Worm (Caenorhabditis elegans) whole organism, young adult: ENCODE data around the gene F11G11.5.

Experiments
- ceh-91 ChIP-seq: fragments of 200-800 bp; sonication (Bioruptor generic); IDR thresholded peaks from 2 replicates; pipeline ENCODE4 v1.3.6; 2022; ENCODE audit warnings: missing genetic modification reagents, missing genetic modification characterization, missing compliant biosample characterization
- egl-44 ChIP-seq: fragments of 200-800 bp; sonication (Bioruptor generic); IDR thresholded peaks from 2 replicates; pipeline ENCODE4 v1.3.6; 2022; ENCODE audit warnings: missing genetic modification reagents, missing genetic modification characterization, missing compliant biosample characterization
- ets-4 ChIP-seq: fragments of 200-800 bp; sonication (Bioruptor generic); optimal IDR thresholded peaks from 2 replicates; lab custom pipeline; 2018; ENCODE audit warnings: mild to moderate bottlenecking, missing genetic modification characterization, missing compliant biosample characterization
- lin-54 ChIP-seq: fragments of 200-800 bp; sonication (Bioruptor generic); optimal IDR thresholded peaks from 2 replicates; lab custom pipeline; 2018; ENCODE audit warnings: mild to moderate bottlenecking, missing genetic modification characterization, missing compliant biosample characterization
- pha-4 ChIP-seq: fragments of 150-350 bp; sonication (generic microtip); optimal IDR thresholded peaks from 2 replicates; lab custom pipeline; 2014; ENCODE audit warnings: missing biosample characterization, missing genetic modification reagents, missing genetic modification characterization
- rec-8 ChIP-seq, 2 experiments: sonication (generic microtip); optimal IDR thresholded peaks; 2 replicates each; lab custom pipeline; 2016; ENCODE audit warnings: mild to moderate bottlenecking in 2 of 2, missing genetic modification characterization in 2 of 2, missing genetic modification reagents in 2 of 2, missing genotype in 2 of 2, missing biosample characterization in 1 of 2, missing compliant biosample characterization in 1 of 2, moderate library complexity in 1 of 2

ce11 chrII:4891012-4891775 lies 33.5 kb downstream of the F11G11.5 start, which contains the start of gene gst-9:
- TF ChIP-seq ets-4 (GFP tag; lab: Kevin White, UChicago) (no peak), egl-44 (GFP tag; lab: Robert Waterston, UW) (no peak), lin-54 (GFP tag; lab: Kevin White, UChicago) (peak; percentile 53), ceh-91 (GFP tag; lab: Robert Waterston, UW) (no peak), pha-4 (tag; lab: Kevin White, UChicago) (no peak), rec-8 (tag; optimal IDR thresholded peaks at IDR 0.05; lab: Kevin White, UChicago) (no peak)
